Worm (Caenorhabditis elegans) whole organism, L1 larva: ENCODE data around the gene M04G7.5.

Experiments used
- alr-1 ChIP-seq: fragments of 200-800 bp; sonication (Bioruptor generic); optimal IDR thresholded peaks from 2 replicates; lab custom pipeline; 2018; ENCODE audit warnings: borderline replicate concordance, mild to moderate bottlenecking, missing genetic modification characterization, missing compliant biosample characterization
- ceh-82 ChIP-seq, 3 experiments: fragments of 150-350 bp in 1 of 3; sonication (generic microtip) in 2 of 3; optimal IDR thresholded peaks; 2 replicates each; lab custom pipeline; 2014 to 2017; ENCODE audit warnings: missing biosample characterization in 3 of 3, missing genetic modification characterization in 3 of 3
- ceh-88 ChIP-seq: fragments of 200-800 bp; sonication (Bioruptor generic); IDR thresholded peaks from 2 replicates; pipeline ENCODE4 v1.3.6; 2022; ENCODE audit warnings: missing genetic modification characterization, missing compliant biosample characterization
- dsc-1 ChIP-seq: sonication (generic microtip); optimal IDR thresholded peaks from 2 replicates; lab custom pipeline; 2016; ENCODE audit warnings: mild to moderate bottlenecking, missing genetic modification characterization, missing compliant biosample characterization
- efl-1 ChIP-seq, 4 experiments: fragments of 150-350 bp; optimal IDR thresholded peaks in 3 of 4; peaks in 1 of 4; 1 replicate in 1 of 4; 2 replicates in 3 of 4; lab custom pipeline; 2014; ENCODE audit warnings: missing biosample characterization in 2 of 4, missing genetic modification characterization in 2 of 4, missing genetic modification reagents in 2 of 4
- elt-2 ChIP-seq: sonication (generic microtip); optimal IDR thresholded peaks from 2 replicates; lab custom pipeline; 2016; ENCODE audit warnings: missing genetic modification characterization, mild to moderate bottlenecking, inconsistent platforms, missing compliant biosample characterization, missing genetic modification reagents
- elt-3 ChIP-seq, 6 experiments: fragments of 150-350 bp in 1 of 6; sonication (generic microtip); optimal IDR thresholded peaks; 2 replicates each; lab custom pipeline; 2017 to 2018; ENCODE audit warnings: missing biosample characterization in 6 of 6, missing genetic modification characterization in 6 of 6, inconsistent platforms in 1 of 6
- ets-5 ChIP-seq: fragments of 200-800 bp; sonication (Bioruptor generic); IDR thresholded peaks from 2 replicates; pipeline ENCODE4 v1.3.6; 2022; ENCODE audit warnings: missing genetic modification characterization, missing compliant biosample characterization
- fkh-8 ChIP-seq: sonication (generic microtip); optimal IDR thresholded peaks from 2 replicates; lab custom pipeline; 2016; ENCODE audit warnings: mild to moderate bottlenecking, missing genetic modification characterization, missing compliant biosample characterization
- grh-1 ChIP-seq: fragments of 200-800 bp; sonication (Bioruptor generic); IDR thresholded peaks from 2 replicates; pipeline ENCODE4 v1.3.6; 2022; ENCODE audit warnings: missing genetic modification reagents, missing genetic modification characterization, missing compliant biosample characterization
- hlh-17 ChIP-seq: fragments of 200-800 bp; sonication (Bioruptor generic); optimal IDR thresholded peaks from 2 replicates; lab custom pipeline; 2018; ENCODE audit warnings: missing genetic modification characterization, mild to moderate bottlenecking, missing compliant biosample characterization, moderate library complexity, borderline replicate concordance
- irx-1 ChIP-seq: sonication (generic microtip); optimal IDR thresholded peaks from 2 replicates; lab custom pipeline; 2016; ENCODE audit warnings: missing genetic modification characterization, missing compliant biosample characterization
- lin-39 ChIP-seq: fragments of 150-350 bp; optimal IDR thresholded peaks from 2 replicates; lab custom pipeline; 2014; ENCODE audit warnings: missing biosample characterization, missing genetic modification reagents, missing genetic modification characterization
- lsy-2 ChIP-seq, 2 experiments: fragments of 150-350 bp; optimal IDR thresholded peaks; 2 replicates each; lab custom pipeline; 2014; ENCODE audit warnings: missing biosample characterization in 2 of 2, missing genetic modification characterization in 2 of 2
- mab-9 ChIP-seq: fragments of 200-800 bp; sonication (Bioruptor generic); IDR thresholded peaks from 2 replicates; pipeline ENCODE4 v1.3.6; 2022; ENCODE audit warnings: missing genetic modification reagents, missing genetic modification characterization, missing compliant biosample characterization
- mep-1 ChIP-seq: fragments of 150-350 bp; optimal IDR thresholded peaks from 2 replicates; lab custom pipeline; 2014; ENCODE audit warnings: missing biosample characterization, missing genetic modification characterization
- nhr-11 ChIP-seq: fragments of 150-350 bp; optimal IDR thresholded peaks from 2 replicates; lab custom pipeline; 2014; ENCODE audit warnings: missing biosample characterization, missing genetic modification characterization
- nhr-20 ChIP-seq: sonication (generic microtip); optimal IDR thresholded peaks from 2 replicates; lab custom pipeline; 2016; ENCODE audit warnings: mild to moderate bottlenecking, missing genetic modification characterization, missing compliant biosample characterization
- nhr-76 ChIP-seq: sonication (generic microtip); optimal IDR thresholded peaks from 2 replicates; lab custom pipeline; 2017; ENCODE audit warnings: missing biosample characterization, missing genetic modification characterization
- nhr-85 ChIP-seq: sonication (generic microtip); peaks from one replicate; lab custom pipeline; 2016; ENCODE audit warnings: missing genetic modification characterization, inconsistent platforms, missing compliant biosample characterization
- nhr-90 ChIP-seq: sonication (generic microtip); optimal IDR thresholded peaks from 2 replicates; lab custom pipeline; 2016; ENCODE audit warnings: mild to moderate bottlenecking, missing genetic modification characterization, missing compliant biosample characterization; ENCODE audit not compliant: poor library complexity
- pag-3 ChIP-seq: sonication (generic microtip); optimal IDR thresholded peaks from 2 replicates; lab custom pipeline; 2017; ENCODE audit warnings: missing genetic modification characterization, mild to moderate bottlenecking, missing compliant biosample characterization, antibody characterized with exemption, borderline replicate concordance; ENCODE audit not compliant: insufficient read depth
- pax-3 ChIP-seq: fragments of 200-800 bp; sonication (Bioruptor generic); optimal IDR thresholded peaks from 2 replicates; lab custom pipeline; 2018; ENCODE audit warnings: mild to moderate bottlenecking, missing genetic modification characterization, moderate library complexity, missing compliant biosample characterization
- pqm-1 ChIP-seq: sonication (generic microtip); optimal IDR thresholded peaks from 3 replicates; lab custom pipeline; 2017; ENCODE audit warnings: missing biosample characterization, missing genetic modification characterization
- rnt-1 ChIP-seq: sonication (generic microtip); optimal IDR thresholded peaks from 2 replicates; lab custom pipeline; 2016; ENCODE audit warnings: mild to moderate bottlenecking, missing genetic modification characterization, moderate library complexity, missing compliant biosample characterization
- skn-1 ChIP-seq: fragments of 150-350 bp; optimal IDR thresholded peaks from 2 replicates; lab custom pipeline; 2014; ENCODE audit warnings: missing biosample characterization, missing genetic modification characterization
- sox-4 ChIP-seq: sonication (generic microtip); optimal IDR thresholded peaks from 2 replicates; lab custom pipeline; 2016; ENCODE audit warnings: missing genetic modification characterization, missing compliant biosample characterization
- sptf-1 ChIP-seq: fragments of 150-350 bp; optimal IDR thresholded peaks from 2 replicates; lab custom pipeline; 2014; ENCODE audit warnings: missing biosample characterization, missing genetic modification characterization
- unc-30 ChIP-seq: sonication (generic microtip); optimal IDR thresholded peaks from 2 replicates; lab custom pipeline; 2017; ENCODE audit warnings: missing biosample characterization, missing genetic modification characterization
- unc-62 ChIP-seq: fragments of 150-350 bp; optimal IDR thresholded peaks from 2 replicates; lab custom pipeline; 2014; ENCODE audit warnings: missing biosample characterization, missing genetic modification reagents, missing genetic modification characterization
- unc-86 ChIP-seq: sonication (generic microtip); optimal IDR thresholded peaks from 2 replicates; lab custom pipeline; 2016; ENCODE audit warnings: missing genetic modification characterization, missing compliant biosample characterization
- unc-98 ChIP-seq: fragments of 200-800 bp; sonication (Bioruptor generic); IDR thresholded peaks from 2 replicates; pipeline ENCODE4 v1.3.6; 2022; ENCODE audit warnings: missing genetic modification characterization, missing compliant biosample characterization
- ztf-4 ChIP-seq: fragments of 150-350 bp; optimal IDR thresholded peaks from 2 replicates; lab custom pipeline; 2014; ENCODE audit warnings: missing biosample characterization, missing genetic modification characterization

Gene M04G7.5

ce11 chrIV:410420-410891 lies 44.4 kb upstream of the M04G7.5 start, which contains the start of gene T07A9.12 (continued):
- TF ChIP-seq alr-1 (tag; lab: Kevin White, UChicago) (no peak), pax-3 (tag; lab: Kevin White, UChicago) (peak; percentile 81), lsy-2 (tag; optimal IDR thresholded peaks at IDR 0.05; lab: Kevin White, UChicago) (peak; percentile 82 to 88)

ce11 chrIV:419674-420073 lies 35.2 kb upstream of the M04G7.5 start, which contains the start of gene eri-1:
TSS of gene eri-1 (minus strand) at chrIV:419958.
- TF ChIP-seq irx-1 (tag; lab: Kevin White, UChicago) (no peak), pag-3 (no peak), mep-1 (tag; lab: Kevin White, UChicago) (no peak), nhr-85 (tag; lab: Kevin White, UChicago) (no peak), unc-98 (no peak), elt-3 (tag; optimal IDR thresholded peaks at IDR 0.05; lab: Kevin White, UChicago) (no peak), nhr-90 (tag; lab: Kevin White, UChicago) (no peak), hlh-17 (GFP tag; lab: Kevin White, UChicago) (no peak), dsc-1 (tag; lab: Kevin White, UChicago) (no peak), ets-5 (GFP tag; lab: Robert Waterston, UW) (no peak), grh-1 (no peak), unc-86 (tag; lab: Kevin White, UChicago) (no peak), nhr-11 (tag; lab: Kevin White, UChicago) (no peak), lin-39 (no peak), elt-2 (tag; lab: Kevin White, UChicago) (no peak), nhr-20 (tag; lab: Kevin White, UChicago) (no peak)

ce11 chrIV:420686-421085 lies 34.2 kb upstream of the M04G7.5 start:
- no peak for TF ChIP-seq efl-1 (optimal IDR thresholded peaks at IDR 0.05; lab: Kevin White, UChicago)
- peak in 1 of 2 experiments; percentile 86 for TF ChIP-seq efl-1 (GFP tag; optimal IDR thresholded peaks at IDR 0.05 in 1 of 2; lab: Kevin White, UChicago)
- no peak for TF ChIP-seq unc-30

- TF ChIP-seq ceh-88 (no peak), nhr-76 (tag; lab: Kevin White, UChicago) (no peak), hlh-17 (GFP tag; lab: Kevin White, UChicago) (no peak), alr-1 (tag; lab: Kevin White, UChicago) (no peak), unc-62 (GFP tag; lab: Kevin White, UChicago) (no peak), pqm-1 (tag; lab: Kevin White, UChicago) (no peak), sox-4 (tag; lab: Kevin White, UChicago) (no peak), ceh-82 (tag; optimal IDR thresholded peaks at IDR 0.05; lab: Kevin White, UChicago) (no peak), sptf-1 (no peak), ztf-4 (tag; lab: Kevin White, UChicago) (no peak)
- TF ChIP-seq, all 84 proteins: peak for 0
These were observed 32.8 kb upstream of the M04G7.5 start for ce11 chrIV:422112-422511.

ce11 chrIV:425052-425451 lies 29.8 kb upstream of the M04G7.5 start, which contains the start of gene daf-18:
TSS of gene daf-18 (minus strand) at chrIV:425177.
- TF ChIP-seq lin-39 (no peak), ztf-4 (tag; lab: Kevin White, UChicago) (no peak), rnt-1 (tag; lab: Kevin White, UChicago) (no peak), skn-1 (tag; lab: Kevin White, UChicago) (no peak), mab-9 (GFP tag; lab: Robert Waterston, UW) (no peak), dsc-1 (tag; lab: Kevin White, UChicago) (peak; percentile 55), fkh-8 (peak; percentile 64), irx-1 (tag; lab: Kevin White, UChicago) (no peak)
